Fruit fly (Drosophila melanogaster): Measurements from ENCODE around the gene Cht7.

Gene Cht7

dm6 chr3L:3052110-3052871 lies 54.5 kb downstream of the Cht7 start, which contains the start of gene CG1271:
CG1271 (plus strand) TSS chr3L:3052514.
- TF ChIP-seq gcm (GFP tag; optimal IDR thresholded peaks at IDR 0.05) (no peak), h (optimal IDR thresholded peaks at IDR 0.05) (no peak), fd3F (GFP tag; optimal IDR thresholded peaks at IDR 0.05) (no peak), tgo (GFP tag; IDR thresholded peaks at IDR 0.05) (peak; percentile 59; the same call in 2 of the 3 replicates), CG9609 (GFP tag; optimal IDR thresholded peaks at IDR 0.05) (peak; percentile 40), da (GFP tag; optimal IDR thresholded peaks at IDR 0.05) (peak; percentile 34), Gsc (GFP tag; IDR thresholded peaks at IDR 0.05) (no peak), CG17328 (GFP tag; IDR thresholded peaks at IDR 0.05) (no peak), CG8089 (GFP tag; optimal IDR thresholded peaks at IDR 0.05) (peak; percentile 40), chm (GFP tag; IDR thresholded peaks at IDR 0.05) (no peak), Optix (GFP tag; IDR thresholded peaks at IDR 0.05) (0 out of 3 replicates have a peak, but pooled peaks have one; percentile 19), zfh1 (GFP tag; IDR thresholded peaks at IDR 0.05) (peak; percentile 70), unpg (GFP tag; optimal IDR thresholded peaks at IDR 0.05) (peak; percentile 43), CG7928 (GFP tag; optimal IDR thresholded peaks at IDR 0.05) (peak; percentile 80), CG1792 (GFP tag; optimal IDR thresholded peaks at IDR 0.05) (peak; percentile 67), CG2889 (GFP tag; IDR thresholded peaks at IDR 0.05) (no peak), Sry-δ (GFP tag; optimal IDR thresholded peaks at IDR 0.05) (peak; percentile 72), fd64A (GFP tag; optimal IDR thresholded peaks at IDR 0.05) (no peak), Opbp (GFP tag; IDR thresholded peaks at IDR 0.05; ENCODE audit: partially characterized antibody) (no peak; the same call in 2 of the 3 replicates), vvl (GFP tag; IDR thresholded peaks at IDR 0.05) (peak; percentile 67), pros (GFP tag; optimal IDR thresholded peaks at IDR 0.05) (no peak), CG18599 (GFP tag; optimal IDR thresholded peaks at IDR 0.05) (peak; percentile 88), Hand (GFP tag; optimal IDR thresholded peaks at IDR 0.05) (no peak), psq (GFP tag; optimal IDR thresholded peaks at IDR 0.05) (no peak), hbn (GFP tag; IDR thresholded peaks at IDR 0.05; ENCODE audit: partially characterized antibody) (no peak), dati (GFP tag; IDR thresholded peaks at IDR 0.05) (no peak), Aef1 (GFP tag; IDR thresholded peaks at IDR 0.05) (peak; percentile 78), Xrp1 (GFP tag; IDR thresholded peaks at IDR 0.05) (peak; percentile 63; the same call in 1 of the 2 replicates), CG34376 (GFP tag; optimal IDR thresholded peaks at IDR 0.05) (peak; percentile 87), CkIIα-i1 (GFP tag; IDR thresholded peaks at IDR 0.05) (no peak), dmrt99B (tag; optimal IDR thresholded peaks at IDR 0.05) (peak; percentile 58), CG34422 (GFP tag; IDR thresholded peaks at IDR 0.05) (0 out of 3 replicates have a peak, but pooled peaks have one; percentile 55), CG18011 (GFP tag; optimal IDR thresholded peaks at IDR 0.05) (peak; percentile 9), Lim3 (GFP tag; IDR thresholded peaks at IDR 0.05) (no peak), Ravus (GFP tag; IDR thresholded peaks at IDR 0.05) (0 out of 2 replicates have a peak, but pooled peaks have one; percentile 3), lab (GFP tag; optimal IDR thresholded peaks at IDR 0.05) (peak; percentile 83), CG34224 (GFP tag; IDR thresholded peaks at IDR 0.05; ENCODE audit: partially characterized antibody) (no peak), seq (GFP tag; IDR thresholded peaks at IDR 0.05) (no peak), CG2116 (GFP tag; optimal IDR thresholded peaks at IDR 0.05) (peak; percentile 92), Max (GFP tag; optimal IDR thresholded peaks at IDR 0.05) (peak; percentile 72), CG10209 (GFP tag; optimal IDR thresholded peaks at IDR 0.05) (peak; percentile 54), NFAT (GFP tag; IDR thresholded peaks at IDR 0.05) (peak; percentile 58), ind (GFP tag; optimal IDR thresholded peaks at IDR 0.05) (peak; percentile 77), cato (GFP tag; optimal IDR thresholded peaks at IDR 0.05; ENCODE audit: borderline replicate concordance) (peak; percentile 21), croc (GFP tag; conservative IDR thresholded peaks at IDR 0.05) (no peak), ase (GFP tag; IDR thresholded peaks at IDR 0.05) (peak; percentile 56; the same call in 2 of the 3 replicates), CG6854 (GFP tag; optimal IDR thresholded peaks at IDR 0.05) (peak; percentile 28), CG31365 (tag; optimal IDR thresholded peaks at IDR 0.05) (peak; percentile 11), Meics (GFP tag; optimal IDR thresholded peaks at IDR 0.05) (peak; percentile 75)

Measured in whole organism, embryonic.